Fruit fly (Drosophila melanogaster) whole organism, embryonic: ENCODE data around the gene vas.
A peak's percentile ranks its signal among the peaks of the same experiment; 100 is the strongest.

Source experiments
- Bgb ChIP-seq: fragments of 200-800 bp; sonication (Bioruptor generic); IDR thresholded peaks from 2 replicates; pipeline ENCODE4 v1.3.6; 2022; ENCODE audit warnings: missing biosample characterization, missing genetic modification characterization; ENCODE audit not compliant: partially characterized antibody
- Bteb2 ChIP-seq: fragments of 200-800 bp; sonication (Bioruptor generic); optimal IDR thresholded peaks from 2 replicates; lab custom pipeline; 2016; ENCODE audit warnings: missing biosample characterization, missing genetic modification characterization
- CG10267 ChIP-seq: fragments of 200-800 bp; sonication (Bioruptor generic); optimal IDR thresholded peaks from 2 replicates; lab custom pipeline; 2018; ENCODE audit warnings: missing biosample characterization, mild to moderate bottlenecking, missing genetic modification characterization, moderate library complexity
- CG10431 ChIP-seq: fragments of 200-800 bp; sonication (Bioruptor generic); optimal IDR thresholded peaks from 3 replicates; lab custom pipeline; 2018; ENCODE audit warnings: missing biosample characterization, mild to moderate bottlenecking, missing genetic modification characterization
- CG11247 ChIP-seq: fragments of 200-800 bp; sonication (Bioruptor generic); IDR thresholded peaks from 2 replicates; pipeline ENCODE4 v1.3.6; 2022; ENCODE audit warnings: missing biosample characterization, missing genetic modification characterization
- CG11560 ChIP-seq: fragments of 200-800 bp; sonication (Bioruptor generic); IDR thresholded peaks from 3 replicates; pipeline ENCODE4 v1.3.6; 2022; ENCODE audit warnings: missing biosample characterization, missing genetic modification characterization
- CG11695 ChIP-seq: fragments of 200-800 bp; sonication (Bioruptor generic); IDR thresholded peaks from 3 replicates; pipeline ENCODE4 v1.3.6; 2022; ENCODE audit warnings: missing biosample characterization, missing genetic modification characterization
- CG12155 ChIP-seq: fragments of 200-800 bp; sonication (Bioruptor generic); optimal IDR thresholded peaks from 3 replicates; lab custom pipeline; 2016; ENCODE audit warnings: missing biosample characterization, missing genetic modification characterization
- CG12659 ChIP-seq: fragments of 200-800 bp; sonication (Bioruptor generic); optimal IDR thresholded peaks from 3 replicates; lab custom pipeline; 2017; ENCODE audit warnings: mild to moderate bottlenecking, missing biosample characterization, missing genetic modification reagents, missing genetic modification characterization
- CG15269 ChIP-seq: fragments of 200-800 bp; sonication (Bioruptor generic); optimal IDR thresholded peaks from 2 replicates; lab custom pipeline; 2018; ENCODE audit warnings: missing biosample characterization, mild to moderate bottlenecking, missing genetic modification characterization, moderate library complexity
- CG15696 ChIP-seq: fragments of 200-800 bp; sonication (Bioruptor generic); optimal IDR thresholded peaks from 2 replicates; lab custom pipeline; 2019; ENCODE audit warnings: missing biosample characterization, mild to moderate bottlenecking, missing genetic modification characterization, moderate library complexity
- CG1832 ChIP-seq: fragments of 200-800 bp; sonication (Bioruptor generic); optimal IDR thresholded peaks from 2 replicates; lab custom pipeline; 2017; ENCODE audit warnings: missing biosample characterization, mild to moderate bottlenecking, missing genetic modification characterization, inconsistent platforms
- CG18619 ChIP-seq: fragments of 200-800 bp; sonication (Bioruptor generic); optimal IDR thresholded peaks from 3 replicates; lab custom pipeline; 2017; ENCODE audit warnings: missing biosample characterization, mild to moderate bottlenecking, missing genetic modification characterization
- CG2120 ChIP-seq: fragments of 200-800 bp; sonication (Bioruptor generic); optimal IDR thresholded peaks from 3 replicates; lab custom pipeline; 2016; ENCODE audit warnings: missing biosample characterization, missing genetic modification characterization
- CG2199 ChIP-seq: fragments of 200-800 bp; sonication (Bioruptor generic); IDR thresholded peaks from 3 replicates; pipeline ENCODE4 v1.3.6; 2022; ENCODE audit warnings: missing biosample characterization, missing genetic modification characterization
- CG3065 ChIP-seq: fragments of 200-800 bp; sonication (Bioruptor generic); optimal IDR thresholded peaks from 2 replicates; lab custom pipeline; 2016; ENCODE audit warnings: missing biosample characterization, missing genetic modification characterization
- CG32772 ChIP-seq: fragments of 200-800 bp; sonication (Bioruptor generic); IDR thresholded peaks from 2 replicates; pipeline ENCODE4 v1.3.6; 2022; ENCODE audit warnings: missing biosample characterization, missing genetic modification characterization
- CG34376 ChIP-seq: fragments of 200-800 bp; sonication (Bioruptor generic); optimal IDR thresholded peaks from 2 replicates; lab custom pipeline; 2018; ENCODE audit warnings: missing biosample characterization, mild to moderate bottlenecking, missing genetic modification characterization
- CG3838 ChIP-seq: fragments of 200-800 bp; sonication (Bioruptor generic); optimal IDR thresholded peaks from 3 replicates; lab custom pipeline; 2016; ENCODE audit warnings: missing biosample characterization, missing genetic modification characterization
- CG4360 ChIP-seq: fragments of 200-800 bp; sonication (Bioruptor generic); IDR thresholded peaks from 2 replicates; pipeline ENCODE4 v1.3.6; 2022; ENCODE audit warnings: missing biosample characterization, missing genetic modification characterization
- CG43689 ChIP-seq: fragments of 200-800 bp; sonication (Bioruptor generic); IDR thresholded peaks from 2 replicates; pipeline ENCODE4 v1.3.6; 2022; ENCODE audit warnings: missing biosample characterization, missing genetic modification characterization
- CG4424 ChIP-seq: fragments of 200-800 bp; sonication (Bioruptor generic); optimal IDR thresholded peaks from 3 replicates; lab custom pipeline; 2016; ENCODE audit warnings: missing biosample characterization, missing genetic modification characterization
- CG4730 ChIP-seq: fragments of 200-800 bp; sonication (Bioruptor generic); IDR thresholded peaks from 2 replicates; pipeline ENCODE4 v1.3.6; 2022; ENCODE audit warnings: missing biosample characterization, missing genetic modification characterization
- CG6683 ChIP-seq: fragments of 200-800 bp; sonication (Bioruptor generic); optimal IDR thresholded peaks from 2 replicates; lab custom pipeline; 2017; ENCODE audit warnings: missing biosample characterization, mild to moderate bottlenecking, missing genetic modification characterization, missing genetic modification reagents
- CG6765 ChIP-seq: fragments of 200-800 bp; sonication (Bioruptor generic); optimal IDR thresholded peaks from 3 replicates; lab custom pipeline; 2017; ENCODE audit warnings: missing biosample characterization, mild to moderate bottlenecking, missing genetic modification characterization
- CG6791 ChIP-seq: fragments of 200-800 bp; sonication (Bioruptor generic); IDR thresholded peaks from 3 replicates; pipeline ENCODE4 v1.3.6; 2022; ENCODE audit warnings: missing biosample characterization, missing genetic modification characterization; ENCODE audit not compliant: partially characterized antibody
- CG7271 ChIP-seq: fragments of 200-800 bp; sonication (Bioruptor generic); optimal IDR thresholded peaks from 2 replicates; lab custom pipeline; 2018; ENCODE audit warnings: missing biosample characterization, mild to moderate bottlenecking, missing genetic modification characterization, moderate library complexity
- CG8765 ChIP-seq: fragments of 200-800 bp; sonication (Bioruptor generic); IDR thresholded peaks from 2 replicates; pipeline ENCODE4 v1.3.6; 2022; ENCODE audit warnings: missing biosample characterization, missing genetic modification characterization
- CHES-1-like ChIP-seq: fragments of 200-800 bp; sonication (Bioruptor generic); optimal IDR thresholded peaks from 2 replicates; lab custom pipeline; 2016; ENCODE audit warnings: missing biosample characterization, missing genetic modification characterization
- CkIIα-i1 ChIP-seq: fragments of 200-800 bp; sonication (Bioruptor generic); IDR thresholded peaks from 2 replicates; pipeline ENCODE4 v1.3.6; 2022; ENCODE audit warnings: missing biosample characterization, missing genetic modification characterization
- Deaf1 ChIP-seq: fragments of 200-800 bp; optimal IDR thresholded peaks from 3 replicates; lab custom pipeline; 2019; ENCODE audit warnings: missing biosample characterization, mild to moderate bottlenecking, missing genetic modification characterization, moderate library complexity
- Hey ChIP-seq: fragments of 200-800 bp; sonication (Bioruptor generic); optimal IDR thresholded peaks from 3 replicates; lab custom pipeline; 2018; ENCODE audit warnings: missing biosample characterization, mild to moderate bottlenecking, missing genetic modification characterization
- HmgD ChIP-seq: fragments of 200-800 bp; sonication (Bioruptor generic); optimal IDR thresholded peaks from 3 replicates; lab custom pipeline; 2016; ENCODE audit warnings: missing biosample characterization, missing genetic modification characterization
- Hr39 ChIP-seq: fragments of >200 bp; optimal IDR thresholded peaks from 2 replicates; lab custom pipeline; 2017
- Meics ChIP-seq: fragments of 200-800 bp; sonication (Bioruptor generic); optimal IDR thresholded peaks from 2 replicates; lab custom pipeline; 2017; ENCODE audit warnings: missing biosample characterization, mild to moderate bottlenecking, missing genetic modification characterization
- PHDP ChIP-seq: fragments of 200-800 bp; sonication (Bioruptor generic); optimal IDR thresholded peaks from 3 replicates; lab custom pipeline; 2018; ENCODE audit warnings: missing biosample characterization, mild to moderate bottlenecking, missing genetic modification characterization, moderate library complexity
- Sox102F ChIP-seq: fragments of 200-800 bp; sonication (Bioruptor generic); optimal IDR thresholded peaks from 2 replicates; lab custom pipeline; 2018; ENCODE audit warnings: missing biosample characterization, mild to moderate bottlenecking, missing genetic modification characterization, moderate library complexity
- cas ChIP-seq: fragments of 200-800 bp; sonication (Bioruptor generic); IDR thresholded peaks from 2 replicates; pipeline ENCODE4 v1.3.6; 2022; ENCODE audit warnings: missing biosample characterization, missing genetic modification characterization
- dysf ChIP-seq: fragments of 200-800 bp; sonication (Bioruptor generic); IDR thresholded peaks from 3 replicates; pipeline ENCODE4 v1.3.6; 2022; ENCODE audit warnings: missing biosample characterization, missing genetic modification characterization
- eve ChIP-seq, 2 experiments: fragments of >200 bp; optimal IDR thresholded peaks; 2 replicates each; lab custom pipeline; 2017; ENCODE audit warnings: missing biosample characterization in 2 of 2, missing genetic modification characterization in 2 of 2
- fd102C ChIP-seq: fragments of 200-800 bp; sonication (Bioruptor generic); optimal IDR thresholded peaks from 2 replicates; lab custom pipeline; 2018; ENCODE audit warnings: missing biosample characterization, mild to moderate bottlenecking, missing genetic modification characterization, moderate library complexity
- gsb-n ChIP-seq: fragments of 200-800 bp; sonication (Bioruptor generic); optimal IDR thresholded peaks from 3 replicates; lab custom pipeline; 2018; ENCODE audit warnings: missing biosample characterization, mild to moderate bottlenecking, missing genetic modification characterization
- psq ChIP-seq: fragments of 200-800 bp; sonication (Bioruptor generic); optimal IDR thresholded peaks from 2 replicates; lab custom pipeline; 2017; ENCODE audit warnings: missing biosample characterization, missing genetic modification characterization
- run ChIP-seq: fragments of 200-800 bp; sonication (Bioruptor generic); optimal IDR thresholded peaks from 3 replicates; lab custom pipeline; 2018; ENCODE audit warnings: missing biosample characterization, mild to moderate bottlenecking, missing genetic modification characterization
- sima ChIP-seq: fragments of 200-800 bp; sonication (Bioruptor generic); optimal IDR thresholded peaks from 2 replicates; lab custom pipeline; 2016; ENCODE audit warnings: missing biosample characterization, missing genetic modification characterization
- sqz ChIP-seq: fragments of 200-800 bp; sonication (Bioruptor generic); optimal IDR thresholded peaks from 3 replicates; lab custom pipeline; 2018; ENCODE audit warnings: missing biosample characterization, mild to moderate bottlenecking, missing genetic modification characterization
- stwl ChIP-seq: fragments of 200-800 bp; sonication (Bioruptor generic); optimal IDR thresholded peaks from 3 replicates; lab custom pipeline; 2018; ENCODE audit warnings: missing biosample characterization, mild to moderate bottlenecking, missing genetic modification characterization, moderate library complexity
- trem ChIP-seq: fragments of 200-800 bp; optimal IDR thresholded peaks from 3 replicates; lab custom pipeline; 2019; ENCODE audit warnings: missing biosample characterization, mild to moderate bottlenecking, missing genetic modification characterization, moderate library complexity
- unc-4 ChIP-seq: fragments of 200-800 bp; sonication (Bioruptor generic); IDR thresholded peaks from 2 replicates; pipeline ENCODE4 v1.3.6; 2022; ENCODE audit warnings: missing biosample characterization, missing genetic modification characterization; ENCODE audit not compliant: partially characterized antibody
- usp ChIP-seq: fragments of >200 bp; optimal IDR thresholded peaks from 2 replicates; lab custom pipeline; 2017; ENCODE audit warnings: missing biosample characterization, missing genetic modification characterization
- zen2 ChIP-seq: fragments of 200-800 bp; sonication (Bioruptor generic); IDR thresholded peaks from 3 replicates; pipeline ENCODE4 v1.3.6; 2022; ENCODE audit warnings: missing biosample characterization, missing genetic modification characterization; ENCODE audit not compliant: partially characterized antibody
- zfh2 ChIP-seq: fragments of 200-800 bp; sonication (Bioruptor generic); optimal IDR thresholded peaks from 2 replicates; lab custom pipeline; 2016; ENCODE audit warnings: missing biosample characterization, missing genetic modification characterization

Gene vas

dm6 chr2L:15061368-15061767 is at the start of gene vas, which contains the start of gene solo (continued):
- TF ChIP-seq CG7271 (tag; lab: Kevin White, UChicago) (no peak), run (no peak), CG11247 (GFP tag; lab: Robert Waterston, UW) (no peak), CG1832 (GFP tag; lab: Kevin White, UChicago) (no peak), CG12155 (peak; percentile 18), Sox102F (GFP tag; lab: Kevin White, UChicago) (peak; percentile 63), Hey (tag; lab: Kevin White, UChicago) (no peak), stwl (tag; lab: Kevin White, UChicago) (peak; percentile 88), CG12659 (GFP tag; lab: Kevin White, UChicago) (peak; percentile 71), CG6765 (GFP tag; lab: Kevin White, UChicago) (no peak), CG3065 (GFP tag; lab: Kevin White, UChicago) (no peak), CG15269 (tag; lab: Kevin White, UChicago) (peak; percentile 69), unc-4 (GFP tag; lab: Robert Waterston, UW) (peak; percentile 39; the same call in 1 of the 2 replicates), cas (GFP tag; lab: Robert Waterston, UW) (no peak), CG4730 (GFP tag; lab: Robert Waterston, UW) (0 out of 2 replicates have a peak, but pooled peaks have one; percentile 12), usp (GFP tag; lab: Kevin White, UChicago) (no peak), eve (GFP tag; optimal IDR thresholded peaks at IDR 0.05; lab: Kevin White, UChicago) (no peak), Meics (GFP tag; lab: Kevin White, UChicago) (peak; percentile 38), CG2199 (GFP tag; lab: Robert Waterston, UW) (no peak), CG18619 (GFP tag; lab: Kevin White, UChicago) (peak; percentile 25), CG3838 (GFP tag; lab: Kevin White, UChicago) (no peak), CG8765 (GFP tag; lab: Robert Waterston, UW) (no peak), psq (GFP tag; lab: Kevin White, UChicago) (no peak), Hr39 (no peak), CkIIα-i1 (GFP tag; lab: Robert Waterston, UW) (no peak), CG34376 (GFP tag; lab: Kevin White, UChicago) (no peak), CG10431 (GFP tag; lab: Kevin White, UChicago) (peak; percentile 19), Bgb (GFP tag; lab: Robert Waterston, UW) (peak; percentile 24; the same call in 1 of the 2 replicates), CHES-1-like (GFP tag; lab: Kevin White, UChicago) (peak; percentile 12), PHDP (peak; percentile 50), CG6791 (GFP tag; lab: Robert Waterston, UW) (0 out of 3 replicates have a peak, but pooled peaks have one; percentile 19), zen2 (GFP tag; lab: Robert Waterston, UW) (no peak), CG4424 (GFP tag; lab: Kevin White, UChicago) (peak; percentile 23), zfh2 (no peak), CG15696 (tag; lab: Kevin White, UChicago) (peak; percentile 45), CG4360 (GFP tag; lab: Robert Waterston, UW) (no peak), fd102C (GFP tag; lab: Kevin White, UChicago) (no peak), CG2120 (GFP tag; lab: Kevin White, UChicago) (peak; percentile 65), gsb-n (tag; lab: Kevin White, UChicago) (no peak), CG11695 (GFP tag; lab: Robert Waterston, UW) (no peak; the same call in 2 of the 3 replicates), trem (tag; lab: Kevin White, UChicago) (peak; percentile 56), CG43689 (GFP tag; lab: Robert Waterston, UW) (no peak), HmgD (GFP tag; lab: Kevin White, UChicago) (no peak), CG11560 (tag; lab: Robert Waterston, UW) (no peak), CG32772 (no peak), Bteb2 (GFP tag; lab: Kevin White, UChicago) (no peak), CG6683 (GFP tag; lab: Kevin White, UChicago) (no peak), sima (no peak), CG10267 (tag; lab: Kevin White, UChicago) (peak; percentile 47), Deaf1 (tag; lab: Kevin White, UChicago) (no peak), dysf (GFP tag; lab: Robert Waterston, UW) (peak; percentile 47; the same call in 2 of the 3 replicates), sqz (GFP tag; lab: Kevin White, UChicago) (no peak)
